Fruit fly (Drosophila melanogaster): ENCODE data around the gene CG5282.

CG5282 gene

dm6 chr3L:20402665-20403492, 23.0 kb downstream of the CG5282 start (continued):
- TF ChIP-seq CG9876 (GFP tag; optimal IDR thresholded peaks at IDR 0.05) (no peak), ERR (GFP tag; optimal IDR thresholded peaks at IDR 0.05) (no peak), Mad (GFP tag; optimal IDR thresholded peaks at IDR 0.05) (peak; percentile 23), lmd (GFP tag; IDR thresholded peaks at IDR 0.05) (peak; percentile 28; the same call in 1 of the 2 replicates), CG6654 (GFP tag; optimal IDR thresholded peaks at IDR 0.05) (no peak), CG11696 (GFP tag; IDR thresholded peaks at IDR 0.05) (peak; percentile 96), HLH54F (GFP tag; optimal IDR thresholded peaks at IDR 0.05) (no peak), CG4707 (GFP tag; optimal IDR thresholded peaks at IDR 0.05) (no peak), Bdp1 (GFP tag; optimal IDR thresholded peaks at IDR 0.05) (no peak), CG2875 (GFP tag; optimal IDR thresholded peaks at IDR 0.05) (no peak), mld (GFP tag; IDR thresholded peaks at IDR 0.05; ENCODE audit: partially characterized antibody) (no peak), Ets65A (GFP tag) (no peak), Fer1 (GFP tag; optimal IDR thresholded peaks at IDR 0.05) (no peak), fd102C (GFP tag; optimal IDR thresholded peaks at IDR 0.05) (peak; percentile 84), pb (GFP tag; optimal IDR thresholded peaks at IDR 0.05) (no peak), az2 (GFP tag; optimal IDR thresholded peaks at IDR 0.05) (peak; percentile 13), CG11398 (GFP tag; optimal IDR thresholded peaks at IDR 0.05) (no peak), CG17912 (GFP tag; optimal IDR thresholded peaks at IDR 0.05) (no peak), CG12659 (GFP tag; optimal IDR thresholded peaks at IDR 0.05) (no peak), CG15269 (tag; optimal IDR thresholded peaks at IDR 0.05) (no peak), CG7271 (tag; optimal IDR thresholded peaks at IDR 0.05) (peak; percentile 80), CG9797 (GFP tag; optimal IDR thresholded peaks at IDR 0.05) (no peak), Lhr (GFP tag; optimal IDR thresholded peaks at IDR 0.05) (peak; percentile 12), disco-r (GFP tag; optimal IDR thresholded peaks at IDR 0.05) (no peak), HmgZ (tag; optimal IDR thresholded peaks at IDR 0.05) (no peak), HLH3B (GFP tag; IDR thresholded peaks at IDR 0.05) (no peak), CG4328 (GFP tag; optimal IDR thresholded peaks at IDR 0.05) (no peak), hkb (optimal IDR thresholded peaks at IDR 0.05) (no peak), hkb (GFP tag; IDR thresholded peaks at IDR 0.05) (no peak), croc (GFP tag; conservative IDR thresholded peaks at IDR 0.05) (no peak), crp (GFP tag; optimal IDR thresholded peaks at IDR 0.05) (no peak), CG5953 (GFP tag; IDR thresholded peaks at IDR 0.05) (no peak), Oaz (GFP tag; IDR thresholded peaks at IDR 0.05) (no peak), schlank (tag; optimal IDR thresholded peaks at IDR 0.05) (no peak), exex (tag; optimal IDR thresholded peaks at IDR 0.05) (no peak), CG7928 (GFP tag; optimal IDR thresholded peaks at IDR 0.05) (no peak), Dll (GFP tag; IDR thresholded peaks at IDR 0.05; ENCODE audit: partially characterized antibody) (no peak), Ravus (GFP tag; IDR thresholded peaks at IDR 0.05) (no peak), Asciz (GFP tag; optimal IDR thresholded peaks at IDR 0.05) (no peak), D (optimal IDR thresholded peaks at IDR 0.05) (peak; percentile 47), D (GFP tag; optimal IDR thresholded peaks at IDR 0.05) (peak; percentile 8), Side (GFP tag; optimal IDR thresholded peaks at IDR 0.05) (no peak), pum (GFP tag; optimal IDR thresholded peaks at IDR 0.05) (peak; percentile 8), pnt (GFP tag; optimal IDR thresholded peaks at IDR 0.05) (no peak), fd64A (GFP tag; optimal IDR thresholded peaks at IDR 0.05) (no peak), hb (GFP tag; IDR thresholded peaks at IDR 0.05; ENCODE audit: partially characterized antibody) (no peak), nerfin-1 (tag; optimal IDR thresholded peaks at IDR 0.05) (no peak), CG2116 (GFP tag; optimal IDR thresholded peaks at IDR 0.05) (peak; percentile 66), danr (GFP tag; IDR thresholded peaks at IDR 0.05) (no peak), Adf1 (GFP tag; IDR thresholded peaks at IDR 0.05) (no peak)

All from whole organism, embryonic.